Fruit fly (Drosophila melanogaster) whole organism, embryonic: ENCODE measurements around the gene cav.
A peak's percentile ranks its signal among the peaks of the same experiment; 100 is the strongest.

Experiments used
- ATbp ChIP-seq: fragments of 200-800 bp; sonication (Bioruptor generic); optimal IDR thresholded peaks from 2 replicates; lab custom pipeline; 2017; ENCODE audit warnings: missing biosample characterization, mild to moderate bottlenecking, missing genetic modification characterization, missing genetic modification reagents
- Blimp-1 ChIP-seq: fragments of 200-800 bp; sonication (Bioruptor generic); optimal IDR thresholded peaks from 3 replicates; lab custom pipeline; 2018; ENCODE audit warnings: missing biosample characterization, missing genetic modification characterization, mild to moderate bottlenecking, moderate library complexity, missing genetic modification reagents
- CG11695 ChIP-seq: fragments of 200-800 bp; sonication (Bioruptor generic); IDR thresholded peaks from 3 replicates; pipeline ENCODE4 v1.3.6; 2022; ENCODE audit warnings: missing biosample characterization, missing genetic modification characterization
- CG11696 ChIP-seq: fragments of 200-800 bp; sonication (Bioruptor generic); IDR thresholded peaks from 2 replicates; pipeline ENCODE4 v1.3.6; 2022; ENCODE audit warnings: missing biosample characterization, missing genetic modification characterization
- CG12391 ChIP-seq: fragments of 200-800 bp; sonication (Bioruptor generic); optimal IDR thresholded peaks from 3 replicates; lab custom pipeline; 2018; ENCODE audit warnings: missing biosample characterization, mild to moderate bottlenecking, missing genetic modification characterization, moderate library complexity
- CG1603 ChIP-seq: fragments of 200-800 bp; sonication (Bioruptor generic); optimal IDR thresholded peaks from 2 replicates; lab custom pipeline; 2019; ENCODE audit warnings: missing biosample characterization, mild to moderate bottlenecking, missing genetic modification characterization, moderate library complexity
- CG4282 ChIP-seq: fragments of 200-800 bp; sonication (Bioruptor generic); optimal IDR thresholded peaks from 2 replicates; lab custom pipeline; 2016; ENCODE audit warnings: missing biosample characterization, missing genetic modification characterization
- CG4854 ChIP-seq: fragments of 200-800 bp; sonication (Bioruptor generic); optimal IDR thresholded peaks from 2 replicates; lab custom pipeline; 2016; ENCODE audit warnings: missing biosample characterization, missing genetic modification characterization, inconsistent platforms
- CG6254 ChIP-seq: fragments of 200-800 bp; sonication (Bioruptor generic); optimal IDR thresholded peaks from 3 replicates; lab custom pipeline; 2017; ENCODE audit warnings: mild to moderate bottlenecking, missing biosample characterization, missing genetic modification reagents, missing genetic modification characterization
- CG6689 ChIP-seq: fragments of 200-800 bp; sonication (Bioruptor generic); IDR thresholded peaks from 2 replicates; pipeline ENCODE4 v1.3.6; 2022; ENCODE audit warnings: missing biosample characterization, missing genetic modification characterization
- CG8388 ChIP-seq: fragments of 200-800 bp; sonication (Bioruptor generic); optimal IDR thresholded peaks from 2 replicates; lab custom pipeline; 2019; ENCODE audit warnings: missing biosample characterization, mild to moderate bottlenecking, missing genetic modification characterization, moderate library complexity
- Dref ChIP-seq: fragments of 200-800 bp; sonication (Bioruptor generic); IDR thresholded peaks from 2 replicates; pipeline ENCODE4 v1.3.6; 2022; ENCODE audit warnings: missing biosample characterization, missing genetic modification characterization
- Eip74EF ChIP-seq, 2 experiments: fragments of 200-800 bp in 1 of 2; fragments of >200 bp in 1 of 2; sonication (Bioruptor generic) in 1 of 2; optimal IDR thresholded peaks; 2 replicates each; lab custom pipeline; 2017 to 2019; ENCODE audit warnings: missing biosample characterization in 2 of 2, missing genetic modification characterization in 2 of 2, mild to moderate bottlenecking in 1 of 2, moderate library complexity in 1 of 2
- Ets65A ChIP-seq: fragments of 200-800 bp; sonication (Bioruptor generic); peaks from one replicate; lab custom pipeline; 2016; ENCODE audit warnings: missing biosample characterization, missing genetic modification characterization
- Fer3 ChIP-seq: fragments of 200-800 bp; sonication (Bioruptor generic); optimal IDR thresholded peaks from 2 replicates; lab custom pipeline; 2018; ENCODE audit warnings: missing biosample characterization, mild to moderate bottlenecking, missing genetic modification characterization, moderate library complexity
- Hand ChIP-seq: fragments of 200-800 bp; sonication (Bioruptor generic); optimal IDR thresholded peaks from 2 replicates; lab custom pipeline; 2017; ENCODE audit warnings: mild to moderate bottlenecking, missing biosample characterization, missing genetic modification reagents, missing genetic modification characterization
- Hr3 ChIP-seq: fragments of 200-800 bp; sonication (Bioruptor generic); optimal IDR thresholded peaks from 3 replicates; lab custom pipeline; 2016; ENCODE audit warnings: missing biosample characterization, missing genetic modification characterization
- Oli ChIP-seq: fragments of 200-800 bp; sonication (Bioruptor generic); optimal IDR thresholded peaks from 2 replicates; lab custom pipeline; 2018; ENCODE audit warnings: missing biosample characterization, mild to moderate bottlenecking, missing genetic modification characterization, moderate library complexity
- Opbp ChIP-seq: fragments of 200-800 bp; sonication (Bioruptor generic); IDR thresholded peaks from 3 replicates; pipeline ENCODE4 v1.3.6; 2022; ENCODE audit warnings: missing biosample characterization, missing genetic modification characterization; ENCODE audit not compliant: partially characterized antibody
- Sox100B ChIP-seq: fragments of 200-800 bp; sonication (Bioruptor generic); optimal IDR thresholded peaks from 3 replicates; lab custom pipeline; 2018; ENCODE audit warnings: missing biosample characterization, mild to moderate bottlenecking, missing genetic modification characterization
- Sox102F ChIP-seq: fragments of 200-800 bp; sonication (Bioruptor generic); optimal IDR thresholded peaks from 2 replicates; lab custom pipeline; 2018; ENCODE audit warnings: missing biosample characterization, mild to moderate bottlenecking, missing genetic modification characterization, moderate library complexity
- Ssrp ChIP-seq: fragments of 200-800 bp; sonication (Bioruptor generic); optimal IDR thresholded peaks from 2 replicates; lab custom pipeline; 2018; ENCODE audit warnings: missing biosample characterization, mild to moderate bottlenecking, missing genetic modification characterization, moderate library complexity
- Xbp1 ChIP-seq: fragments of 200-800 bp; sonication (Bioruptor generic); optimal IDR thresholded peaks from 3 replicates; lab custom pipeline; 2016; ENCODE audit warnings: missing biosample characterization, mild to moderate bottlenecking, missing genetic modification characterization
- Xrp1 ChIP-seq: fragments of 200-800 bp; sonication (Bioruptor generic); IDR thresholded peaks from 2 replicates; pipeline ENCODE4 v1.3.6; 2022; ENCODE audit warnings: missing biosample characterization, missing genetic modification characterization
- bsh ChIP-seq, 2 experiments: fragments of 200-800 bp; sonication (Bioruptor generic); optimal IDR thresholded peaks; 2 replicates each; lab custom pipeline; 2017 to 2018; ENCODE audit warnings: mild to moderate bottlenecking in 2 of 2, missing biosample characterization in 2 of 2, missing genetic modification characterization in 2 of 2, moderate library complexity in 1 of 2
- cg ChIP-seq: fragments of 200-800 bp; sonication (Bioruptor generic); optimal IDR thresholded peaks from 3 replicates; lab custom pipeline; 2019; ENCODE audit warnings: missing biosample characterization, mild to moderate bottlenecking, missing genetic modification characterization, moderate library complexity
- chinmo ChIP-seq: fragments of 200-800 bp; sonication (Bioruptor generic); IDR thresholded peaks from 4 replicates; pipeline ENCODE4 v1.3.6; 2022; ENCODE audit warnings: missing biosample characterization, missing genetic modification characterization; ENCODE audit not compliant: partially characterized antibody
- corto ChIP-seq: fragments of 200-800 bp; sonication (Bioruptor generic); optimal IDR thresholded peaks from 2 replicates; lab custom pipeline; 2016; ENCODE audit warnings: missing biosample characterization, mild to moderate bottlenecking, missing genetic modification characterization, moderate library complexity
- dmrt99B ChIP-seq: fragments of 200-800 bp; sonication (Bioruptor generic); optimal IDR thresholded peaks from 2 replicates; lab custom pipeline; 2018; ENCODE audit warnings: missing biosample characterization, mild to moderate bottlenecking, missing genetic modification characterization, moderate library complexity
- exex ChIP-seq: fragments of 200-800 bp; sonication (Bioruptor generic); optimal IDR thresholded peaks from 4 replicates; lab custom pipeline; 2018; ENCODE audit warnings: missing biosample characterization, mild to moderate bottlenecking, missing genetic modification characterization, moderate library complexity
- hbn ChIP-seq: fragments of 200-800 bp; sonication (Bioruptor generic); IDR thresholded peaks from 2 replicates; pipeline ENCODE4 v1.3.6; 2022; ENCODE audit warnings: missing biosample characterization, missing genetic modification characterization; ENCODE audit not compliant: partially characterized antibody
- her ChIP-seq: fragments of 200-800 bp; sonication (Bioruptor generic); optimal IDR thresholded peaks from 2 replicates; lab custom pipeline; 2016; ENCODE audit warnings: missing biosample characterization, missing genetic modification characterization
- hkb ChIP-seq, 2 experiments: fragments of 200-800 bp in 1 of 2; fragments of >200 bp in 1 of 2; sonication (Bioruptor generic) in 1 of 2; IDR thresholded peaks in 1 of 2; optimal IDR thresholded peaks in 1 of 2; 2 replicates each; pipeline versions ENCODE4 v1.3.6 to Lab custom; 2017 to 2022; ENCODE audit warnings: missing biosample characterization in 1 of 2, missing genetic modification characterization in 1 of 2
- lbe ChIP-seq: fragments of 200-800 bp; sonication (Bioruptor generic); optimal IDR thresholded peaks from 2 replicates; lab custom pipeline; 2016; ENCODE audit warnings: missing biosample characterization, mild to moderate bottlenecking, missing genetic modification characterization
- lola ChIP-seq, 3 experiments: fragments of >200 bp in 2 of 3; fragments of 200-800 bp in 1 of 3; sonication (Bioruptor generic) in 1 of 3; optimal IDR thresholded peaks; 2 replicates each; lab custom pipeline; 2017 to 2019; ENCODE audit warnings: missing biosample characterization in 3 of 3, missing genetic modification characterization in 3 of 3, mild to moderate bottlenecking in 1 of 3, moderate library complexity in 1 of 3
- maf-S ChIP-seq: fragments of 200-800 bp; sonication (Bioruptor generic); optimal IDR thresholded peaks from 2 replicates; lab custom pipeline; 2016; ENCODE audit warnings: missing biosample characterization, missing genetic modification characterization
- nmo ChIP-seq: fragments of 200-800 bp; sonication (Bioruptor generic); optimal IDR thresholded peaks from 2 replicates; lab custom pipeline; 2018; ENCODE audit warnings: missing biosample characterization, mild to moderate bottlenecking, missing genetic modification characterization, moderate library complexity
- pho ChIP-seq: fragments of 200-800 bp; sonication (Bioruptor generic); optimal IDR thresholded peaks from 2 replicates; lab custom pipeline; 2016; ENCODE audit warnings: missing biosample characterization, missing genetic modification characterization
- phol ChIP-seq: fragments of 200-800 bp; sonication (Bioruptor generic); optimal IDR thresholded peaks from 3 replicates; lab custom pipeline; 2018; ENCODE audit warnings: missing biosample characterization, mild to moderate bottlenecking, missing genetic modification characterization, moderate library complexity
- prd ChIP-seq, 3 experiments: fragments of >200 bp in 2 of 3; fragments of 200-800 bp in 1 of 3; sonication (Bioruptor generic) in 1 of 3; optimal IDR thresholded peaks in 2 of 3; IDR thresholded peaks in 1 of 3; 2 replicates in 2 of 3; 3 replicates in 1 of 3; pipeline versions ENCODE4 v1.3.6 to Lab custom; 2017 to 2022; ENCODE audit warnings: missing biosample characterization in 1 of 3, missing genetic modification characterization in 1 of 3
- pzg ChIP-seq: fragments of 200-800 bp; sonication (Bioruptor generic); optimal IDR thresholded peaks from 3 replicates; lab custom pipeline; 2018; ENCODE audit warnings: missing biosample characterization, mild to moderate bottlenecking, missing genetic modification characterization, moderate library complexity
- sim ChIP-seq: fragments of 200-800 bp; sonication (Bioruptor generic); IDR thresholded peaks from 2 replicates; pipeline ENCODE4 v1.3.6; 2022; ENCODE audit warnings: missing biosample characterization, missing genetic modification characterization
- trh ChIP-seq: fragments of 200-800 bp; sonication (Bioruptor generic); optimal IDR thresholded peaks from 2 replicates; lab custom pipeline; 2016; ENCODE audit warnings: missing biosample characterization, missing genetic modification characterization
- usp ChIP-seq: fragments of >200 bp; optimal IDR thresholded peaks from 2 replicates; lab custom pipeline; 2017; ENCODE audit warnings: missing biosample characterization, missing genetic modification characterization
- vvl ChIP-seq: fragments of 200-800 bp; sonication (Bioruptor generic); IDR thresholded peaks from 2 replicates; pipeline ENCODE4 v1.3.6; 2022; ENCODE audit warnings: missing biosample characterization, missing genetic modification characterization

cav gene

DNA sequence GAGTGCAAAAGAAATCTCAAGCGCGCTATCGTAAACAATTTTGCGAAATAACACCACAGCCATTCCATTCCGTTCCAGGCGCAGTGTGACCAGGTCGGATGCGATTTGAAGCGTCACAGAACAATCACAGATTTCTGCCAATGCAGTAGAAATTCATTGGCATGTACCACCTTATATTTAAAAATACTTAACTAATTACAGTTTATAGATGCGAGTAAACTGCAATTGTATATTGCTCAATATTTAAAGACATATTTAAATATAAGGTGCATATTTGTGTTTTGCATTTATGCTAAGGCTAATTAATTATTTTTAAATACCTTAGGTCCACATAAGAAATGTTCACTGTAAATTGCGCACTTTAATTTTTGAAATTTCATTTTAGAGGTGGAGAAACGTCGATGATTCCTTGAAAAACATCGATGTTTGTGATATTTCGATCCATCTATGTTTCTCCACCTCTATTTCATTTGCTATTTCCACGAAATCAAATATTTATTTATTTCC is 27.5 kb upstream of the cav start, which contains the start of the genes SMC6 and CG6204 (continued):
- peak; percentile 78 for TF ChIP-seq trh (GFP tag; lab: Kevin White, UChicago)
- peak; percentile 85 for TF ChIP-seq maf-S
- peak; percentile 88; the same call in 1 of the 2 replicates for TF ChIP-seq sim
- no peak; the same call in 1 of the 2 replicates for TF ChIP-seq hbn
- peak; percentile 44 for TF ChIP-seq her (GFP tag; lab: Kevin White, UChicago)
- TF ChIP-seq exex (tag; lab: Kevin White, UChicago): peak; percentile 77
- peak; percentile 82 for TF ChIP-seq CG4854 (GFP tag; lab: Kevin White, UChicago)
- peak; percentile 95 for TF ChIP-seq CG11695 (GFP tag; lab: Robert Waterston, UW)
- TF ChIP-seq CG1603 (tag; lab: Kevin White, UChicago): peak; percentile 94
- peak; percentile 61 for TF ChIP-seq pzg (GFP tag; lab: Kevin White, UChicago)

DNA sequence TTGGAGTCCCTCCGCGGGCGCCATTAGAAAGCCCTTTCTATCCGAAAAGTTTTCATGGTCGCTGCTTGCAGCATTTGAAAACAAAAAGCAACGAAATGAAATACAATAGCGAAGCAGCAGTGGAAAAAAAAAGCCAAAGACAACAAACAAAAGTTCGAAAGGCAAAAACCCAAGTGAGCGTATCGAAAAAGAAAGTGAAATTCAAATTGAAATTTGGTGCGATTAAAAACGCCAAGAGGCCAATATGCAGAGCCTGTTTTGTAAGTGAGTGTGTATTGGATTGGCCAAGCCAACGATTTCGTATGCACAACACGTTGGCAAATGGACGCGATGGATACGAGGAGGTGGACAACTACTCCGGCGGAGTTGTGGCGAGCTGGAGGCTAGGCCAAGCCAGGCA is 18.2 kb upstream of the cav start:
- TF ChIP-seq Fer3: no peak
- no peak for TF ChIP-seq Dref
- TF ChIP-seq prd (optimal IDR thresholded peaks at IDR 0.05; lab: Kevin White, UChicago): no peak
- no peak for TF ChIP-seq prd (GFP tag; IDR thresholded peaks at IDR 0.05; lab: Robert Waterston, UW)
- TF ChIP-seq Opbp: no peak
- TF ChIP-seq pho (GFP tag; lab: Kevin White, UChicago): no peak
- TF ChIP-seq Ets65A (GFP tag; lab: Kevin White, UChicago): peak; percentile 11
- peak; percentile 89 for TF ChIP-seq Blimp-1 (GFP tag; lab: Kevin White, UChicago)
- TF ChIP-seq vvl (GFP tag; lab: Robert Waterston, UW): peak; percentile 20; the same call in 1 of the 2 replicates

- TF ChIP-seq Sox102F (GFP tag; lab: Kevin White, UChicago): peak; percentile 55
- peak; percentile 9 for TF ChIP-seq cg (GFP tag; lab: Kevin White, UChicago)
- peak; percentile 19 to 67 for TF ChIP-seq bsh (GFP tag; optimal IDR thresholded peaks at IDR 0.05; lab: Kevin White, UChicago)
- peak; percentile 16 for TF ChIP-seq Hr3 (GFP tag; lab: Kevin White, UChicago)
- TF ChIP-seq hkb (optimal IDR thresholded peaks at IDR 0.05; lab: Kevin White, UChicago): no peak
- TF ChIP-seq hkb (GFP tag; IDR thresholded peaks at IDR 0.05; lab: Robert Waterston, UW): peak; percentile 43; the same call in 1 of the 2 replicates
- no peak for TF ChIP-seq usp
- TF ChIP-seq phol (tag; lab: Kevin White, UChicago): peak; percentile 44
- peak; percentile 24 for TF ChIP-seq Xbp1
- no peak for TF ChIP-seq CG6254 (GFP tag; lab: Kevin White, UChicago)
- TF ChIP-seq CG11696 (GFP tag; lab: Robert Waterston, UW): peak; percentile 52
- TF ChIP-seq dmrt99B: peak; percentile 66
- TF ChIP-seq Oli: peak; percentile 40
- peak; percentile 24 for TF ChIP-seq corto (GFP tag; lab: Kevin White, UChicago)
- peak; percentile 6 for TF ChIP-seq Ssrp (tag; lab: Kevin White, UChicago)
- TF ChIP-seq Hand (GFP tag; lab: Kevin White, UChicago): no peak
- no peak for TF ChIP-seq CG4282 (GFP tag; lab: Kevin White, UChicago)
- peak; percentile 23 for TF ChIP-seq CG12391 (tag; lab: Kevin White, UChicago)
- TF ChIP-seq ATbp (GFP tag; lab: Kevin White, UChicago): peak; percentile 23
- peak; percentile 44 for TF ChIP-seq CG8388 (GFP tag; lab: Kevin White, UChicago)
- peak; percentile 69 for TF ChIP-seq lbe
- peak; percentile 35 for TF ChIP-seq nmo (GFP tag; lab: Kevin White, UChicago)
- peak in 1 of 2 experiments; percentile 43 for TF ChIP-seq Eip74EF (GFP tag; optimal IDR thresholded peaks at IDR 0.05; lab: Kevin White, UChicago)
- peak; percentile 53; the same call in 1 of the 2 replicates for TF ChIP-seq Xrp1 (GFP tag; lab: Robert Waterston, UW)
- peak in 1 of 3 experiments; percentile 17 for TF ChIP-seq lola (GFP tag; optimal IDR thresholded peaks at IDR 0.05; lab: Kevin White, UChicago)
- peak; percentile 51 for TF ChIP-seq CG6689 (GFP tag; lab: Robert Waterston, UW)
- peak; percentile 50 for TF ChIP-seq Sox100B
- 0 out of 4 replicates have a peak, but pooled peaks have one; percentile 27 for TF ChIP-seq chinmo
These were observed 17.5 kb upstream of the cav start for dm6 chr3R:24203426-24203825.
